Fruit fly (Drosophila melanogaster): ENCODE results near the gene CG31909.
A peak's percentile ranks its signal among the peaks of the same experiment; 100 is the strongest.

Gene CG31909

dm6 chr2L:7265970-7266369 is 8.7 kb downstream of the CG31909 start (continued):
- TF ChIP-seq dati (GFP tag; IDR thresholded peaks at IDR 0.05) (no peak), phol (tag; optimal IDR thresholded peaks at IDR 0.05) (peak; percentile 56), grau (tag; optimal IDR thresholded peaks at IDR 0.05) (peak; percentile 21), fd3F (GFP tag; optimal IDR thresholded peaks at IDR 0.05) (no peak), knrl (GFP tag; IDR thresholded peaks at IDR 0.05; ENCODE audit: partially characterized antibody) (no peak), nom (GFP tag; optimal IDR thresholded peaks at IDR 0.05) (no peak), Ssrp (tag; optimal IDR thresholded peaks at IDR 0.05) (peak; percentile 5), slou (GFP tag; optimal IDR thresholded peaks at IDR 0.05) (no peak), Rfx (GFP tag; IDR thresholded peaks at IDR 0.05) (no peak), NFAT (GFP tag; IDR thresholded peaks at IDR 0.05) (no peak), salm (tag; optimal IDR thresholded peaks at IDR 0.05) (no peak), so (GFP tag; IDR thresholded peaks at IDR 0.05) (peak; percentile 60; the same call in 1 of the 3 replicates), CG12769 (tag; optimal IDR thresholded peaks at IDR 0.05) (no peak), CG12299 (tag; optimal IDR thresholded peaks at IDR 0.05) (no peak), CHES-1-like (GFP tag; optimal IDR thresholded peaks at IDR 0.05) (no peak), HLH54F (GFP tag; optimal IDR thresholded peaks at IDR 0.05) (no peak), CkIIα-i1 (GFP tag; IDR thresholded peaks at IDR 0.05) (no peak), CG15601 (tag; optimal IDR thresholded peaks at IDR 0.05) (no peak), CG10267 (tag; optimal IDR thresholded peaks at IDR 0.05) (peak; percentile 48), CG12104 (GFP tag; optimal IDR thresholded peaks at IDR 0.05) (no peak), Dll (GFP tag; IDR thresholded peaks at IDR 0.05; ENCODE audit: partially characterized antibody) (no peak), CG8089 (GFP tag; optimal IDR thresholded peaks at IDR 0.05) (no peak), ind (GFP tag; optimal IDR thresholded peaks at IDR 0.05) (peak; percentile 11), caup (GFP tag; optimal IDR thresholded peaks at IDR 0.05; ENCODE audit: severe bottlenecking) (no peak), Oli (tag; optimal IDR thresholded peaks at IDR 0.05) (peak; percentile 35), dysf (GFP tag; IDR thresholded peaks at IDR 0.05) (no peak), h (optimal IDR thresholded peaks at IDR 0.05) (no peak), kah (GFP tag; optimal IDR thresholded peaks at IDR 0.05) (no peak), CG15073 (GFP tag; optimal IDR thresholded peaks at IDR 0.05) (no peak), CG1647 (GFP tag; optimal IDR thresholded peaks at IDR 0.05) (no peak), cato (GFP tag; optimal IDR thresholded peaks at IDR 0.05; ENCODE audit: borderline replicate concordance) (no peak), CG12659 (GFP tag; optimal IDR thresholded peaks at IDR 0.05) (no peak), CG6689 (GFP tag; IDR thresholded peaks at IDR 0.05) (peak; percentile 41; the same call in 1 of the 2 replicates), seq (GFP tag; IDR thresholded peaks at IDR 0.05) (no peak), PHDP (tag; optimal IDR thresholded peaks at IDR 0.05) (peak; percentile 38), Poxn (GFP tag; IDR thresholded peaks at IDR 0.05) (no peak), CG17568 (GFP tag; optimal IDR thresholded peaks at IDR 0.05) (no peak), Camta (GFP tag; optimal IDR thresholded peaks at IDR 0.05) (no peak), amos (GFP tag; IDR thresholded peaks at IDR 0.05; ENCODE audit: partially characterized antibody) (no peak), lov (optimal IDR thresholded peaks at IDR 0.05) (no peak), lov (GFP tag; IDR thresholded peaks at IDR 0.05) (no peak), CG12391 (tag; optimal IDR thresholded peaks at IDR 0.05) (peak; percentile 48), gsb-n (tag; optimal IDR thresholded peaks at IDR 0.05) (peak; percentile 4), CG6175 (GFP tag; IDR thresholded peaks at IDR 0.05) (no peak), Atf-2 (GFP tag; optimal IDR thresholded peaks at IDR 0.05) (no peak), cwo (GFP tag; optimal IDR thresholded peaks at IDR 0.05) (no peak), CG33213 (GFP tag; optimal IDR thresholded peaks at IDR 0.05) (no peak), shn (GFP tag; optimal IDR thresholded peaks at IDR 0.05) (peak; percentile 7), ranshi (GFP tag; IDR thresholded peaks at IDR 0.05) (no peak), dmrt99B (tag; optimal IDR thresholded peaks at IDR 0.05) (peak; percentile 62), CG13894 (tag; optimal IDR thresholded peaks at IDR 0.05) (no peak), gce (GFP tag; IDR thresholded peaks at IDR 0.05) (no peak)
